Worm (Caenorhabditis elegans): ENCODE data around the gene srj-23.

- TF ChIP-seq nhr-11 (tag; optimal IDR thresholded peaks at IDR 0.05) (no peak), blmp-1 (tag; optimal IDR thresholded peaks at IDR 0.05; ENCODE audit: insufficient read depth) (no peak), alr-1 (tag; optimal IDR thresholded peaks at IDR 0.05) (no peak), nhr-21 (tag; optimal IDR thresholded peaks at IDR 0.05) (no peak), ztf-1 (GFP tag; conservative IDR thresholded peaks at IDR 0.05) (no peak), ztf-11 (tag; optimal IDR thresholded peaks at IDR 0.05) (no peak), unc-39 (tag; optimal IDR thresholded peaks at IDR 0.05) (no peak)
Observed at ce11 chrV:1499140-1499539, 47.7 kb downstream of the srj-23 start, which contains the start of gene sru-27.
